Fruit fly (Drosophila melanogaster) whole organism, pupa: ENCODE measurements around the gene CG32152.

Source experiments
- CG10348 ChIP-seq: fragments of 200-800 bp; sonication (Bioruptor generic); IDR thresholded peaks from 2 replicates; pipeline ENCODE4 v1.3.6; 2022; ENCODE audit warnings: missing biosample characterization, missing genetic modification characterization
- CG12605 ChIP-seq: fragments of 200-800 bp; sonication (Bioruptor generic); IDR thresholded peaks from 2 replicates; pipeline ENCODE4 v1.3.6; 2022; ENCODE audit warnings: missing biosample characterization, missing genetic modification characterization
- CG13204 ChIP-seq: fragments of 200-800 bp; sonication (Bioruptor generic); optimal IDR thresholded peaks from 2 replicates; lab custom pipeline; 2018; ENCODE audit warnings: missing biosample characterization, mild to moderate bottlenecking, missing genetic modification characterization, moderate library complexity
- CG14655 ChIP-seq: fragments of 200-800 bp; sonication (Bioruptor generic); optimal IDR thresholded peaks from 3 replicates; lab custom pipeline; 2017; ENCODE audit warnings: mild to moderate bottlenecking, missing biosample characterization, missing genetic modification reagents, missing genetic modification characterization
- CG15710 ChIP-seq: fragments of 200-800 bp; sonication (Bioruptor generic); optimal IDR thresholded peaks from 2 replicates; lab custom pipeline; 2018; ENCODE audit warnings: missing biosample characterization, mild to moderate bottlenecking, missing genetic modification characterization, moderate library complexity
- CG17806 ChIP-seq: fragments of 200-800 bp; sonication (Bioruptor generic); optimal IDR thresholded peaks from 2 replicates; lab custom pipeline; 2018; ENCODE audit warnings: missing biosample characterization, mild to moderate bottlenecking, missing genetic modification characterization, moderate library complexity
- CG32121 ChIP-seq: fragments of 200-800 bp; sonication (Bioruptor generic); IDR thresholded peaks from 2 replicates; pipeline ENCODE4 v1.3.6; 2022; ENCODE audit warnings: missing biosample characterization, missing genetic modification characterization
- CG34367 ChIP-seq: fragments of 200-800 bp; sonication (Bioruptor generic); optimal IDR thresholded peaks from 2 replicates; lab custom pipeline; 2018; ENCODE audit warnings: missing biosample characterization, mild to moderate bottlenecking, missing genetic modification characterization
- CG4496 ChIP-seq: fragments of 200-800 bp; sonication (Bioruptor generic); IDR thresholded peaks from 3 replicates; pipeline ENCODE4 v1.3.6; 2022; ENCODE audit warnings: missing biosample characterization, missing genetic modification characterization
- CG8159 ChIP-seq: fragments of 200-800 bp; sonication (Bioruptor generic); optimal IDR thresholded peaks from 3 replicates; lab custom pipeline; 2018; ENCODE audit warnings: missing biosample characterization, mild to moderate bottlenecking, missing genetic modification characterization, moderate library complexity
- CG8301 ChIP-seq: fragments of 200-800 bp; sonication (Bioruptor generic); optimal IDR thresholded peaks from 2 replicates; lab custom pipeline; 2018; ENCODE audit warnings: missing biosample characterization, mild to moderate bottlenecking, missing genetic modification characterization
- CG9948 ChIP-seq: fragments of 200-800 bp; sonication (Bioruptor generic); optimal IDR thresholded peaks from 2 replicates; lab custom pipeline; 2018; ENCODE audit warnings: missing biosample characterization, mild to moderate bottlenecking, missing genetic modification characterization, moderate library complexity
- D1 ChIP-seq: fragments of 200-800 bp; sonication (Bioruptor generic); optimal IDR thresholded peaks from 2 replicates; lab custom pipeline; 2018; ENCODE audit warnings: missing biosample characterization, mild to moderate bottlenecking, missing genetic modification characterization, moderate library complexity
- EcR ChIP-seq: fragments of 200-800 bp; sonication (Bioruptor generic); optimal IDR thresholded peaks from 3 replicates; lab custom pipeline; 2019; ENCODE audit warnings: missing biosample characterization, missing genetic modification characterization, mild to moderate bottlenecking, moderate library complexity, missing genetic modification reagents
- Ets98B ChIP-seq: fragments of 200-800 bp; sonication (Bioruptor generic); IDR thresholded peaks from 2 replicates; pipeline ENCODE4 v1.3.6; 2022; ENCODE audit warnings: missing biosample characterization, missing genetic modification characterization
- Pif1A ChIP-seq: fragments of 200-800 bp; sonication (Bioruptor generic); optimal IDR thresholded peaks from 3 replicates; lab custom pipeline; 2016; ENCODE audit warnings: missing biosample characterization, missing genetic modification characterization
- Pif1B ChIP-seq: fragments of 200-800 bp; sonication (Bioruptor generic); optimal IDR thresholded peaks from 3 replicates; lab custom pipeline; 2016; ENCODE audit warnings: missing biosample characterization, missing genetic modification characterization
- Snoo ChIP-seq: fragments of 200-800 bp; sonication (Bioruptor generic); optimal IDR thresholded peaks from 3 replicates; lab custom pipeline; 2017; ENCODE audit warnings: missing biosample characterization, mild to moderate bottlenecking, missing genetic modification characterization, inconsistent platforms
- fd96Ca ChIP-seq: fragments of 200-800 bp; sonication (Bioruptor generic); IDR thresholded peaks from 3 replicates; pipeline ENCODE4 v1.3.6; 2022; ENCODE audit warnings: missing biosample characterization, missing genetic modification characterization
- gl ChIP-seq: fragments of 200-800 bp; sonication (Bioruptor generic); optimal IDR thresholded peaks from 2 replicates; lab custom pipeline; 2018; ENCODE audit warnings: missing biosample characterization, mild to moderate bottlenecking, missing genetic modification characterization
- rn ChIP-seq: fragments of 200-800 bp; sonication (Bioruptor generic); IDR thresholded peaks from 2 replicates; pipeline ENCODE4 v1.3.6; 2022; ENCODE audit warnings: missing biosample characterization, missing genetic modification characterization

CG32152 gene

dm6 chr3L:16132067-16132418 is 11.8 kb downstream of the CG32152 start:
- no peak for TF ChIP-seq rn
- no peak for TF ChIP-seq CG13204 (GFP tag; lab: Kevin White, UChicago)
- TF ChIP-seq CG4496 (GFP tag; lab: Robert Waterston, UW): no peak
- no peak for TF ChIP-seq EcR (GFP tag; lab: Kevin White, UChicago)
- TF ChIP-seq CG8301 (tag; lab: Kevin White, UChicago): no peak
- TF ChIP-seq gl: no peak
- TF ChIP-seq Pif1A (GFP tag; lab: Kevin White, UChicago): no peak
- no peak for TF ChIP-seq Ets98B
- no peak for TF ChIP-seq Pif1B (GFP tag; lab: Kevin White, UChicago)
- no peak for TF ChIP-seq CG34367
- no peak for TF ChIP-seq Snoo (tag; lab: Kevin White, UChicago)
- no peak for TF ChIP-seq CG15710 (tag; lab: Kevin White, UChicago)
- TF ChIP-seq CG32121 (GFP tag; lab: Robert Waterston, UW): no peak
- TF ChIP-seq CG10348 (GFP tag; lab: Robert Waterston, UW): no peak
- TF ChIP-seq CG12605: no peak
- TF ChIP-seq fd96Ca (GFP tag; lab: Robert Waterston, UW): no peak
- no peak for TF ChIP-seq CG8159 (tag; lab: Kevin White, UChicago)
- no peak for TF ChIP-seq D1

- TF ChIP-seq CG12605 (no peak; the same call in 1 of the 2 replicates), Pif1B (GFP tag; lab: Kevin White, UChicago) (no peak), Ets98B (peak; percentile 10; the same call in 1 of the 2 replicates), gl (no peak), fd96Ca (GFP tag; lab: Robert Waterston, UW) (no peak), CG14655 (GFP tag; lab: Kevin White, UChicago) (no peak), Snoo (tag; lab: Kevin White, UChicago) (peak; percentile 49), CG32121 (GFP tag; lab: Robert Waterston, UW) (peak; percentile 40; the same call in 1 of the 2 replicates), CG34367 (peak; percentile 23), CG10348 (GFP tag; lab: Robert Waterston, UW) (no peak), EcR (GFP tag; lab: Kevin White, UChicago) (peak; percentile 27), CG17806 (tag; lab: Kevin White, UChicago) (peak; percentile 20), CG8301 (tag; lab: Kevin White, UChicago) (no peak), Pif1A (GFP tag; lab: Kevin White, UChicago) (no peak), CG9948 (tag; lab: Kevin White, UChicago) (peak; percentile 24), CG15710 (tag; lab: Kevin White, UChicago) (peak; percentile 60), rn (no peak), CG4496 (GFP tag; lab: Robert Waterston, UW) (no peak), D1 (no peak)
- TF ChIP-seq, all 21 proteins: peak for 8
Measured at dm6 chr3L:16131264-16132066, 12.4 kb downstream of the CG32152 start, which contains the start of the genes Trs20 and elg1. TSS of gene Trs20 (minus strand) at chr3L:16131632. TSS of gene elg1 (plus strand) at chr3L:16132028.

- TF ChIP-seq CG32121 (GFP tag; lab: Robert Waterston, UW): peak; percentile 21; the same call in 1 of the 2 replicates
- TF ChIP-seq CG34367: no peak
- no peak for TF ChIP-seq Pif1B (GFP tag; lab: Kevin White, UChicago)
- TF ChIP-seq Snoo (tag; lab: Kevin White, UChicago): peak; percentile 23
- TF ChIP-seq CG13204 (GFP tag; lab: Kevin White, UChicago): no peak
- no peak for TF ChIP-seq gl
- TF ChIP-seq CG4496 (GFP tag; lab: Robert Waterston, UW): peak; percentile 33; the same call in 2 of the 3 replicates
- TF ChIP-seq CG9948 (tag; lab: Kevin White, UChicago): no peak
- peak; percentile 28; the same call in 1 of the 2 replicates for TF ChIP-seq rn
- TF ChIP-seq D1: peak; percentile 38
- peak; percentile 7; the same call in 1 of the 2 replicates for TF ChIP-seq CG12605
- TF ChIP-seq CG8159 (tag; lab: Kevin White, UChicago): peak; percentile 2
- no peak for TF ChIP-seq CG8301 (tag; lab: Kevin White, UChicago)
- peak; percentile 5; the same call in 1 of the 2 replicates for TF ChIP-seq Ets98B
Measured at dm6 chr3L:16128973-16129745, 14.7 kb downstream of the CG32152 start, which contains the start of gene SsRbeta. TSS of gene SsRbeta (plus strand) at chr3L:16129617.

dm6 chr3L:16128481-16128972 is 15.3 kb downstream of the CG32152 start, which contains the start of gene Pgm1:
TSS of gene Pgm1 (minus strand) at chr3L:16128531.
- TF ChIP-seq CG14655 (GFP tag; lab: Kevin White, UChicago): no peak
- no peak for TF ChIP-seq CG13204 (GFP tag; lab: Kevin White, UChicago)
- no peak for TF ChIP-seq Pif1A (GFP tag; lab: Kevin White, UChicago)
- TF ChIP-seq CG32121 (GFP tag; lab: Robert Waterston, UW): peak; percentile 77
- peak; percentile 79 for TF ChIP-seq CG15710 (tag; lab: Kevin White, UChicago)
- TF ChIP-seq Ets98B: peak; percentile 68
- peak; percentile 75 for TF ChIP-seq rn
- TF ChIP-seq Pif1B (GFP tag; lab: Kevin White, UChicago): no peak
- peak; percentile 86 for TF ChIP-seq CG8159 (tag; lab: Kevin White, UChicago)
- peak; percentile 85 for TF ChIP-seq CG17806 (tag; lab: Kevin White, UChicago)
- TF ChIP-seq CG8301 (tag; lab: Kevin White, UChicago): peak; percentile 91
- peak; percentile 63 for TF ChIP-seq CG12605
- TF ChIP-seq CG4496 (GFP tag; lab: Robert Waterston, UW): peak; percentile 87
- peak; percentile 83 for TF ChIP-seq CG9948 (tag; lab: Kevin White, UChicago)
- TF ChIP-seq gl: peak; percentile 86
- peak; percentile 89; the same call in 2 of the 3 replicates for TF ChIP-seq fd96Ca (GFP tag; lab: Robert Waterston, UW)
- no peak for TF ChIP-seq D1
- peak; percentile 62 for TF ChIP-seq CG10348 (GFP tag; lab: Robert Waterston, UW)
- TF ChIP-seq Snoo (tag; lab: Kevin White, UChicago): peak; percentile 86
- peak; percentile 71 for TF ChIP-seq EcR (GFP tag; lab: Kevin White, UChicago)
- TF ChIP-seq CG34367: no peak
- TF ChIP-seq, all 21 proteins: peak for 15
